Fruit fly (Drosophila melanogaster): ENCODE results near the gene CG2681.

DNA sequence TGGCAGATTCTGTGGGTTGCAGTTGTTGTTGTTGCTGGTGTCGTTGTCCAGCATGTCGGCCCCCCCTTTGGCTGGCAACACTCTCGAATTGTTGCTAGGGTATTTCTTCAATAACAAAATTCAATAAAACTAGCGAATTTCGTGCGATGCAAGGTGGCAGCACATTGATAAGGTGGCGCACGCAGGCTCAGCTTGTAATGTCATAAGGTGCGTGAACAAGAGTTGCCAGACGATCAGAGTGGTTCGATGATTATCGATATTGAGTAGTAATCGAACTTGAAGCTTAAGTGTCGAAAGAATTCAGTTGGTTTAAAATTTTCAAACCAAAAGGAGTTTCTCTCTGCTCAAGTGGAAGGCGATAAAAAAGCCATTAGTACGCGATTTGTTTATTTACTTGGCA lies 11.6 kb downstream of the CG2681 start, which contains the start of gene CG2701:
- TF ChIP-seq psq (optimal IDR thresholded peaks at IDR 0.05) (no peak), CG8478 (optimal IDR thresholded peaks at IDR 0.05) (no peak), usp (GFP tag; optimal IDR thresholded peaks at IDR 0.05) (no peak)

Data from whole organism.